Worm (Caenorhabditis elegans): ENCODE results near the gene K09D9.3.

K09D9.3 gene

DNA sequence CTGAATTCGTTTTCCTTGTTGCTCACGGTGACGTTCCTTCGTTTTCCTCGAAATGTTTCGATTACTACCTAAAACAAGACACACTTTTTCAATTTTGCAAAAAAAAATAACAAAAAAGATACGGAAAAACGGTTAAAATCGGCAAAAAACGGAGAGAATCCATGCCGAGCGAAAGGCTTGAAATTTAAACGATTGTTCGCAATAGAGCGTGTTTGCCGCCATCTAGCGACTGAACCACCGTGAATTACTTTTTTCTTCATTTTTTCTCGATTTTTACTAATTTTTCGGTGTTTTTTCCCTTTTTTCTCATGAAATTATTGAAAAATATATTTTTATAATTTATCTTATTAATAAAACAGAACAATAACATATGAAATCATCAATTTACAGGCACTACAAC lies 46.9 kb downstream of the K09D9.3 start:
- TF ChIP-seq lin-38 (GFP tag; IDR thresholded peaks at IDR 0.05) = peak; percentile 85

DNA sequence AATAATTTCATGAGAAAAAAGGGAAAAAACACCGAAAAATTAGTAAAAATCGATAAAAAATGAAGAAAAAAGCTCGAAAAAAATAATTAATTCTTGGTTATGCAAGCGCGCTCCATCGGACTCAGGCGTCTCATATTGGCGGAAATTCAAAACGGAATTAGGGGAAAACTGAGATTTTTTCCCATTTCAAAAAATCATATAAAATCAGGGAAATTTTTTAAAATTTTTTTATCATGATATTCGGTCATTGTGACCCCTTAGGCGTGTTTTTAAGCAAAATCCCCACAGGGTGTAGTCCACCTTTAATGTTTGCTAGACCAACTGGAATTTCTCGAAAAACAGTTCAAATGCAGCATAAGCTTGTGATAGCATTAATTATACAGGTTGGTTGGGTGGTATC lies 48.6 kb downstream of the K09D9.3 start:
- TF ChIP-seq lin-38 (GFP tag; IDR thresholded peaks at IDR 0.05) = peak; percentile 83
